Worm (Caenorhabditis elegans) whole organism, L3 larva: ENCODE measurements around the gene phf-33.

Experiments
- R02D3.7 ChIP-seq: fragments of 150-350 bp; optimal IDR thresholded peaks from 2 replicates; lab custom pipeline; 2014; ENCODE audit warnings: missing biosample characterization, missing genetic modification characterization
- ama-1 ChIP-seq: fragments of 150-350 bp; optimal IDR thresholded peaks from 2 replicates; lab custom pipeline; 2018
- ceh-82 ChIP-seq: fragments of 150-350 bp; optimal IDR thresholded peaks from 2 replicates; lab custom pipeline; 2014; ENCODE audit warnings: missing biosample characterization, missing genetic modification characterization
- elt-2 ChIP-seq: sonication (generic microtip); optimal IDR thresholded peaks from 2 replicates; lab custom pipeline; 2016; ENCODE audit warnings: missing genetic modification reagents, mild to moderate bottlenecking, missing genetic modification characterization, missing compliant biosample characterization
- jun-1 ChIP-seq: fragments of 150-350 bp; optimal IDR thresholded peaks from 2 replicates; lab custom pipeline; 2014; ENCODE audit warnings: missing biosample characterization, missing genetic modification reagents, missing genetic modification characterization
- nhr-11 ChIP-seq: fragments of 150-350 bp; optimal IDR thresholded peaks from 2 replicates; lab custom pipeline; 2014; ENCODE audit warnings: missing biosample characterization, missing genetic modification characterization
- nhr-12 ChIP-seq: fragments of 150-350 bp; optimal IDR thresholded peaks from 2 replicates; lab custom pipeline; 2014; ENCODE audit warnings: missing biosample characterization, missing genetic modification characterization
- nhr-237 ChIP-seq: fragments of 150-350 bp; optimal IDR thresholded peaks from 2 replicates; lab custom pipeline; 2014; ENCODE audit warnings: missing biosample characterization, missing genetic modification characterization
- nhr-25 ChIP-seq: sonication (generic microtip); optimal IDR thresholded peaks from 2 replicates; lab custom pipeline; 2017; ENCODE audit warnings: missing biosample characterization, missing genetic modification characterization
- nhr-28 ChIP-seq: fragments of 150-350 bp; optimal IDR thresholded peaks from 2 replicates; lab custom pipeline; 2014; ENCODE audit warnings: missing biosample characterization, missing genetic modification characterization
- nhr-77 ChIP-seq: fragments of 150-350 bp; optimal IDR thresholded peaks from 2 replicates; lab custom pipeline; 2014; ENCODE audit warnings: missing biosample characterization, missing genetic modification characterization
- zag-1 ChIP-seq: fragments of 150-350 bp; optimal IDR thresholded peaks from 2 replicates; lab custom pipeline; 2014; ENCODE audit warnings: missing biosample characterization, missing genetic modification characterization

DNA sequence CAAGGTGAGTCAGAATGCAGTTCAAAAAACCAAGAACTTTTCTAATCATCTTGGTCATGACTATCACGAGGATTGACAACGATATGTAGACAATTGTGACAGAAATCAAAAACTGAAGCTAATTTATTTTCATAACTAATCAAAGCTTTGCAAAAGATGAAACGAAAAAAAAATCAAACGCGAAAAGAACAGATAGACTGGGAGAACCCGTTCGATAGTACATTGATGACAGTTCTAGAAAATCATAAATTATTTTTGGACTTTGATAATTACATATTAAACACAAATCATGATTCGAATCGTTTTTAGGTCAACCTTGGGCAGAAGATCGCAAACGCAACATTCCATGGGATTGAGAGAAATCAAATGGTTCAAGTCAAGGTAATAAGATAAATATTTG is 46.3 kb upstream of the phf-33 start:
- no peak for TF ChIP-seq nhr-28 (tag; lab: Kevin White, UChicago)
- TF ChIP-seq nhr-77 (tag; lab: Kevin White, UChicago): no peak
- no peak for TF ChIP-seq nhr-11
- peak; percentile 11 for TF ChIP-seq jun-1 (tag; lab: Kevin White, UChicago)
- peak; percentile 9 for TF ChIP-seq ama-1 (lab: Kevin White, UChicago)
- TF ChIP-seq R02D3.7 (tag; lab: Kevin White, UChicago): no peak
- TF ChIP-seq zag-1 (tag; lab: Kevin White, UChicago): no peak
- TF ChIP-seq ceh-82: no peak
- no peak for TF ChIP-seq nhr-237 (tag; lab: Kevin White, UChicago)
- TF ChIP-seq nhr-12: no peak
- TF ChIP-seq elt-2 (tag; lab: Kevin White, UChicago): no peak
- peak; percentile 77 for TF ChIP-seq nhr-25 (tag; lab: Kevin White, UChicago)
